Worm (Caenorhabditis elegans): ENCODE data around the gene skn-1.

The skn-1 gene

DNA sequence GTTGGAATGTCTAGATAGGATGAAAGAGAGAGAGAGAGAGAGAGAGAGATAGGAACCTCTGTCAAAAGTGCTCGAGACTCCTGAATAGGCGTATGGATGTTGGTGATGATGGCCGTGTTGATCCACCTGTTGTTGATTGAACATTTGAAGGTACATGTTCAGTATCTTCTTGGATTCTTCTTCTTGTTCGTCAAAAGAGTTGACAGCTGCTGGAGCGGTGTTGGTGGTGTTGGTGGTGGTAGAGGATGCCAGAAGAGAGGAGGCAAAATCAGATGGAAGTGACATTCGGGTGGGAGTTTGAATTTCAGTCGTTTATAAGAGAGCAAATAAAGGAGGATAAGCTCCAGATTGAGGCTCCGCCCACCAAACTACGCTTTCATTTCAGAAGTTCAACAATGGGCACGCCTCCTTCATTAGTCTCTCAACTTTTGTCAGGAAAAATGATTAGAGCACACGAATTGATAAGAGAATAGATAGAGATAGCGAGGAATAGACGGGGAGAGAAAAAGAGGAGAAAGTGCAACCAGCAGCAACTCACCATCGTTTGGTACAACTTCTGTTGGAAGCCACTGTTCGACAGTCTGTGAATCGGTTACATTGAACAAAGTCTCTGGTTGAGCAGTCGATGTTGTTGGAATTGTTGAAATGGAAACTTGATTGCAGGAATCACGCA lies 7.2 kb downstream of the skn-1 start:
- TF ChIP-seq sox-4 (tag; optimal IDR thresholded peaks at IDR 0.05) = no peak
- no peak for TF ChIP-seq unc-130 (tag; optimal IDR thresholded peaks at IDR 0.05)
- TF ChIP-seq efl-1 (optimal IDR thresholded peaks at IDR 0.05) = no peak
- peak in 1 of 2 experiments; percentile 85 for TF ChIP-seq efl-1 (GFP tag; optimal IDR thresholded peaks at IDR 0.05 in 1 of 2)
- TF ChIP-seq lin-15B (tag; optimal IDR thresholded peaks at IDR 0.05) = no peak
- TF ChIP-seq ceh-88 (GFP tag; IDR thresholded peaks at IDR 0.05) = no peak
- no peak for TF ChIP-seq elt-3 (tag; optimal IDR thresholded peaks at IDR 0.05)
- no peak for TF ChIP-seq C34B4.2 (tag; optimal IDR thresholded peaks at IDR 0.05)
- TF ChIP-seq nhr-84 (tag; optimal IDR thresholded peaks at IDR 0.05) = no peak
- TF ChIP-seq egl-27 (tag; optimal IDR thresholded peaks at IDR 0.05) = no peak

DNA sequence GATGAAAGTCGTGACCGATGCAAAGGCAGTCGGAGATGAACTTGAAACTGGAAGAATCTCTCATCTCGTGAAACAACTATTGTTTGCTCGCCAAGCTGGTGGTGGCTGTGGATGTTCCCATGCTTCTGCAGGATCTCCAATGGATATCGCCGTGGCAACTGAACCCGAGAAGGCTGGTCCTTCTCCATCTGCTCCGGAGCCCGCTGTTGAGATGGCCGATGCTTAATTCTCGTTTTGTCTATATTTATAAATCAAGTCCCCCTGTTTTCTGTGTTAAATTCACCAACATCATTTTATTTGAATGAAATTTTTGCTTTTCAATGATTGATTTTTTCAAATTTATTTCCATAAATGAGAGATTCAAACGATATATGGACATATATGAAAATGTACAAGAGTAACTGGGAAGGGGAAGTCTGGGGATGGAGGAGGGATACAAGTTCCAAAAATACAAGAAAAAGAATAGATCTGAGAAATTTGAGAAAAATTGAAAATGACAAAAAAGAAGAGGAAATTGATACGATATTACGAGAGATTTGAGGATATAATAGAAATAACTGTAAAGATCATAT lies 9.3 kb downstream of the skn-1 start:
- TF ChIP-seq ceh-8 (GFP tag; optimal IDR thresholded peaks at IDR 0.05) = peak; percentile 22
- TF ChIP-seq aly-2 (tag; optimal IDR thresholded peaks at IDR 0.05) = peak; percentile 21
- TF ChIP-seq nhr-85 (tag) = peak; percentile 25
- TF ChIP-seq fkh-8 (tag; optimal IDR thresholded peaks at IDR 0.05) = no peak

- TF ChIP-seq ets-5 (GFP tag; IDR thresholded peaks at IDR 0.05) (no peak), mef-2 (tag; optimal IDR thresholded peaks at IDR 0.05) (no peak), dsc-1 (tag; optimal IDR thresholded peaks at IDR 0.05) (no peak), lin-39 (tag; optimal IDR thresholded peaks at IDR 0.05) (no peak), fkh-4 (tag; optimal IDR thresholded peaks at IDR 0.05; ENCODE audit: borderline replicate concordance) (no peak), grh-1 (GFP tag; IDR thresholded peaks at IDR 0.05) (no peak), ama-1 (optimal IDR thresholded peaks at IDR 0.05) (no peak), hlh-17 (GFP tag; optimal IDR thresholded peaks at IDR 0.05; ENCODE audit: borderline replicate concordance) (no peak), vab-15 (tag; optimal IDR thresholded peaks at IDR 0.05) (no peak), efl-3 (GFP tag; optimal IDR thresholded peaks at IDR 0.05) (no peak), skn-1 (tag; optimal IDR thresholded peaks at IDR 0.05) (no peak), nhr-76 (tag; optimal IDR thresholded peaks at IDR 0.05) (no peak), mep-1 (tag; optimal IDR thresholded peaks at IDR 0.05) (no peak), nhr-19 (GFP tag; conservative IDR thresholded peaks at IDR 0.05) (no peak), snpc-4 (tag; optimal IDR thresholded peaks at IDR 0.05) (no peak), tlp-1 (tag; optimal IDR thresholded peaks at IDR 0.05) (no peak), ceh-90 (tag; optimal IDR thresholded peaks at IDR 0.05) (no peak), pax-3 (tag; optimal IDR thresholded peaks at IDR 0.05) (no peak), nhr-12 (tag; optimal IDR thresholded peaks at IDR 0.05) (no peak), C04F5.9 (tag; optimal IDR thresholded peaks at IDR 0.05) (no peak), pqm-1 (tag; optimal IDR thresholded peaks at IDR 0.05) (no peak), isw-1 (GFP tag; IDR thresholded peaks at IDR 0.05) (no peak), unc-130 (tag; optimal IDR thresholded peaks at IDR 0.05) (no peak), lsy-2 (tag; optimal IDR thresholded peaks at IDR 0.05) (no peak), efl-1 (optimal IDR thresholded peaks at IDR 0.05) (peak in 1 of 2 experiments; percentile 46), efl-1 (GFP tag; optimal IDR thresholded peaks at IDR 0.05 in 1 of 2) (peak; percentile 26 to 27), unc-62 (GFP tag; optimal IDR thresholded peaks at IDR 0.05) (no peak), ces-1 (GFP tag; optimal IDR thresholded peaks at IDR 0.05) (no peak), sup-37 (GFP tag; optimal IDR thresholded peaks at IDR 0.05) (no peak), sptf-1 (tag; optimal IDR thresholded peaks at IDR 0.05) (no peak), hlh-4 (tag; optimal IDR thresholded peaks at IDR 0.05) (no peak), unc-98 (GFP tag; IDR thresholded peaks at IDR 0.05) (no peak), xbp-1 (tag; optimal IDR thresholded peaks at IDR 0.05) (peak; percentile 18), ztf-4 (tag; optimal IDR thresholded peaks at IDR 0.05) (no peak), lin-13 (GFP tag; optimal IDR thresholded peaks at IDR 0.05) (no peak), nhr-237 (tag; optimal IDR thresholded peaks at IDR 0.05) (no peak), zip-4 (GFP tag; optimal IDR thresholded peaks at IDR 0.05) (no peak), dpl-1 (GFP tag; optimal IDR thresholded peaks at IDR 0.05) (peak in 2 of 3 experiments; percentile 18 to 53), zag-1 (tag; optimal IDR thresholded peaks at IDR 0.05) (no peak)
Observed at ce11 chrIV:5649073-5649583, 11.1 kb downstream of the skn-1 start, which contains the start of gene csn-5. Gene csn-5 (plus strand): TSS chrIV:5649533.
